Fruit fly (Drosophila melanogaster) S2 (cell line): Measurements from ENCODE around the gene Alp13.

Experiments
- CG8478 ChIP-seq: fragments of >200 bp; optimal IDR thresholded peaks from 2 replicates; lab custom pipeline; 2018
- CTCF ChIP-seq, 2 experiments: fragments of >200 bp; optimal IDR thresholded peaks; 2 replicates each; lab custom pipeline; 2018

DNA sequence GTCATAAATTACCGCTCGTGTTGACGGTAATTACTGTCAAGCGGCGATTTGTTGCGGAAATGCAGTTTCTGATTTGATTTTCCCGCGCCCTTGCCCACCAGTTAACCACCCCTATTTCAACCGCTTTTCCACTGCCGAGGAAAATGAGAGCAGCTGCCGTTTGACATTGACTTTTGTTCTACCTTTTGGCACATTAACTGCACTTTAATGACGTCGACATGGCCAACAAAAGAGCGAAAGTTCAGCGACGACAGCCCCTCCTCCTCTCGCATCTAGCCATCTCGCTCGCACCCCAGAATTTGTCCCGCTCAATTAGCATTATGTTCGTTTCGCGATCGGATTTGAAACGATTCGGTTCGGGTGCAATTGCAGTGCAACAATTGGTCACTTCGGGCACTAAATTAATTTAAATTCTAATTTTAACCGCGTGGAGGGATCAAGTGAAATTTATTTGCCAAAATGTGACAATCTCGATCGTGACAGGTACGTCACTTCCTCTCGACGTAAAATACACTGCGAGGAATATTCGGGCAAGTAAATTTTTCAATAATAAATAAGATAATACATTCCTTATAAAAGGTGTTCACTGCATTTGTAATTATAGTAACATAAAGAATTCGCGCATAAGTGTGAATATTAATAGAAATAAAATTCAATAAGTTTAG, 36.1 kb upstream of the Alp13 start:
- TF ChIP-seq CG8478 (no peak), CTCF (optimal IDR thresholded peaks at IDR 0.05; lab: Kevin White, UChicago) (no peak)
